Fruit fly (Drosophila melanogaster) whole organism, embryonic: ENCODE data around the gene CG9184.

Source experiments
- B-H2 ChIP-seq: fragments of 200-800 bp; sonication (Bioruptor generic); optimal IDR thresholded peaks from 2 replicates; lab custom pipeline; 2018; ENCODE audit warnings: missing biosample characterization, mild to moderate bottlenecking, missing genetic modification characterization
- CG10366 ChIP-seq: fragments of 200-800 bp; sonication (Bioruptor generic); IDR thresholded peaks from 2 replicates; pipeline ENCODE4 v1.3.6; 2022; ENCODE audit warnings: missing biosample characterization, missing genetic modification characterization
- CG11085 ChIP-seq: fragments of 200-800 bp; sonication (Bioruptor generic); IDR thresholded peaks from 2 replicates; pipeline ENCODE4 v1.3.6; 2022; ENCODE audit warnings: missing biosample characterization, missing genetic modification characterization
- CG11456 ChIP-seq: fragments of 200-800 bp; sonication (Bioruptor generic); IDR thresholded peaks from 3 replicates; pipeline ENCODE4 v1.3.6; 2022; ENCODE audit warnings: missing biosample characterization, missing genetic modification characterization
- CG17361 ChIP-seq: fragments of 200-800 bp; sonication (Bioruptor generic); IDR thresholded peaks from 3 replicates; pipeline ENCODE4 v1.3.6; 2022; ENCODE audit warnings: missing biosample characterization, missing genetic modification characterization
- CG17385 ChIP-seq: fragments of 200-800 bp; sonication (Bioruptor generic); optimal IDR thresholded peaks from 3 replicates; lab custom pipeline; 2018; ENCODE audit warnings: missing biosample characterization, mild to moderate bottlenecking, missing genetic modification characterization
- CG18262 ChIP-seq: fragments of 200-800 bp; optimal IDR thresholded peaks from 3 replicates; lab custom pipeline; 2019; ENCODE audit warnings: missing biosample characterization, mild to moderate bottlenecking, missing genetic modification characterization, moderate library complexity
- CG3065 ChIP-seq: fragments of 200-800 bp; sonication (Bioruptor generic); optimal IDR thresholded peaks from 2 replicates; lab custom pipeline; 2016; ENCODE audit warnings: missing biosample characterization, missing genetic modification characterization
- CG31224 ChIP-seq: fragments of 200-800 bp; sonication (Bioruptor generic); IDR thresholded peaks from 2 replicates; pipeline ENCODE4 v1.3.6; 2022; ENCODE audit warnings: missing biosample characterization, missing genetic modification characterization
- CG31388 ChIP-seq: fragments of 200-800 bp; sonication (Bioruptor generic); optimal IDR thresholded peaks from 2 replicates; lab custom pipeline; 2016; ENCODE audit warnings: missing biosample characterization, missing genetic modification characterization
- CG32767 ChIP-seq: fragments of 200-800 bp; sonication (Bioruptor generic); IDR thresholded peaks from 2 replicates; pipeline ENCODE4 v1.3.6; 2022; ENCODE audit warnings: missing biosample characterization, missing genetic modification characterization
- CG33557 ChIP-seq: fragments of 200-800 bp; sonication (Bioruptor generic); optimal IDR thresholded peaks from 2 replicates; lab custom pipeline; 2019; ENCODE audit warnings: missing biosample characterization, mild to moderate bottlenecking, missing genetic modification characterization, moderate library complexity
- CG34376 ChIP-seq: fragments of 200-800 bp; sonication (Bioruptor generic); optimal IDR thresholded peaks from 2 replicates; lab custom pipeline; 2018; ENCODE audit warnings: missing biosample characterization, mild to moderate bottlenecking, missing genetic modification characterization
- CG4282 ChIP-seq: fragments of 200-800 bp; sonication (Bioruptor generic); optimal IDR thresholded peaks from 2 replicates; lab custom pipeline; 2016; ENCODE audit warnings: missing biosample characterization, missing genetic modification characterization
- CG4360 ChIP-seq: fragments of 200-800 bp; sonication (Bioruptor generic); IDR thresholded peaks from 2 replicates; pipeline ENCODE4 v1.3.6; 2022; ENCODE audit warnings: missing biosample characterization, missing genetic modification characterization
- CG4854 ChIP-seq: fragments of 200-800 bp; sonication (Bioruptor generic); optimal IDR thresholded peaks from 2 replicates; lab custom pipeline; 2016; ENCODE audit warnings: missing biosample characterization, missing genetic modification characterization, inconsistent platforms
- CG6254 ChIP-seq: fragments of 200-800 bp; sonication (Bioruptor generic); optimal IDR thresholded peaks from 3 replicates; lab custom pipeline; 2017; ENCODE audit warnings: mild to moderate bottlenecking, missing biosample characterization, missing genetic modification reagents, missing genetic modification characterization
- CG7271 ChIP-seq: fragments of 200-800 bp; sonication (Bioruptor generic); optimal IDR thresholded peaks from 2 replicates; lab custom pipeline; 2018; ENCODE audit warnings: missing biosample characterization, mild to moderate bottlenecking, missing genetic modification characterization, moderate library complexity
- CG9609 ChIP-seq: fragments of 200-800 bp; sonication (Bioruptor generic); optimal IDR thresholded peaks from 3 replicates; lab custom pipeline; 2016; ENCODE audit warnings: missing biosample characterization, missing genetic modification characterization
- CG9932 ChIP-seq: fragments of 200-800 bp; sonication (Bioruptor generic); IDR thresholded peaks from 2 replicates; pipeline ENCODE4 v1.3.6; 2022; ENCODE audit warnings: missing biosample characterization, missing genetic modification characterization
- CHES-1-like ChIP-seq: fragments of 200-800 bp; sonication (Bioruptor generic); optimal IDR thresholded peaks from 2 replicates; lab custom pipeline; 2016; ENCODE audit warnings: missing biosample characterization, missing genetic modification characterization
- CTCF ChIP-seq: fragments of 200-800 bp; sonication (Bioruptor generic); optimal IDR thresholded peaks from 2 replicates; lab custom pipeline; 2017; ENCODE audit warnings: missing biosample characterization, mild to moderate bottlenecking, missing genetic modification characterization, moderate library complexity
- Dad ChIP-seq: fragments of 200-800 bp; sonication (Bioruptor generic); optimal IDR thresholded peaks from 3 replicates; lab custom pipeline; 2016; ENCODE audit warnings: missing biosample characterization, missing genetic modification characterization
- Dfd ChIP-seq, 2 experiments: fragments of >200 bp; optimal IDR thresholded peaks; 2 replicates each; lab custom pipeline; 2017; ENCODE audit warnings: missing biosample characterization in 2 of 2, missing genetic modification characterization in 2 of 2
- Dref ChIP-seq: fragments of 200-800 bp; sonication (Bioruptor generic); IDR thresholded peaks from 2 replicates; pipeline ENCODE4 v1.3.6; 2022; ENCODE audit warnings: missing biosample characterization, missing genetic modification characterization
- Eip74EF ChIP-seq, 2 experiments: fragments of 200-800 bp in 1 of 2; fragments of >200 bp in 1 of 2; sonication (Bioruptor generic) in 1 of 2; optimal IDR thresholded peaks; 2 replicates each; lab custom pipeline; 2017 to 2019; ENCODE audit warnings: missing biosample characterization in 2 of 2, missing genetic modification characterization in 2 of 2, mild to moderate bottlenecking in 1 of 2, moderate library complexity in 1 of 2
- Hr39 ChIP-seq: fragments of >200 bp; optimal IDR thresholded peaks from 2 replicates; lab custom pipeline; 2017
- Oli ChIP-seq: fragments of 200-800 bp; sonication (Bioruptor generic); optimal IDR thresholded peaks from 2 replicates; lab custom pipeline; 2018; ENCODE audit warnings: missing biosample characterization, mild to moderate bottlenecking, missing genetic modification characterization, moderate library complexity
- Optix ChIP-seq: fragments of 200-800 bp; sonication (Bioruptor generic); IDR thresholded peaks from 3 replicates; pipeline ENCODE4 v1.3.6; 2022; ENCODE audit warnings: missing biosample characterization, missing genetic modification characterization
- Ravus ChIP-seq: fragments of 200-800 bp; sonication (Bioruptor generic); IDR thresholded peaks from 2 replicates; pipeline ENCODE4 v1.3.6; 2022; ENCODE audit warnings: missing biosample characterization, missing genetic modification characterization
- Rfx ChIP-seq: fragments of 200-800 bp; sonication (Bioruptor generic); IDR thresholded peaks from 2 replicates; pipeline ENCODE4 v1.3.6; 2022; ENCODE audit warnings: missing biosample characterization, missing genetic modification characterization
- Sox100B ChIP-seq: fragments of 200-800 bp; sonication (Bioruptor generic); optimal IDR thresholded peaks from 3 replicates; lab custom pipeline; 2018; ENCODE audit warnings: missing biosample characterization, mild to moderate bottlenecking, missing genetic modification characterization
- Sry-β ChIP-seq: fragments of 200-800 bp; sonication (Bioruptor generic); optimal IDR thresholded peaks from 2 replicates; lab custom pipeline; 2018; ENCODE audit warnings: missing biosample characterization, mild to moderate bottlenecking, missing genetic modification characterization, moderate library complexity
- Vsx1 ChIP-seq: fragments of 200-800 bp; sonication (Bioruptor generic); optimal IDR thresholded peaks from 2 replicates; lab custom pipeline; 2017; ENCODE audit warnings: missing biosample characterization, mild to moderate bottlenecking, missing genetic modification characterization, missing genetic modification reagents
- cato ChIP-seq: fragments of 200-800 bp; sonication (Bioruptor generic); optimal IDR thresholded peaks from 2 replicates; lab custom pipeline; 2016; ENCODE audit warnings: missing biosample characterization, missing genetic modification characterization, borderline replicate concordance
- fd3F ChIP-seq: fragments of 200-800 bp; sonication (Bioruptor generic); optimal IDR thresholded peaks from 2 replicates; lab custom pipeline; 2018; ENCODE audit warnings: missing biosample characterization, mild to moderate bottlenecking, missing genetic modification characterization, moderate library complexity
- ftz-f1 ChIP-seq: fragments of 200-800 bp; sonication (Bioruptor generic); optimal IDR thresholded peaks from 2 replicates; lab custom pipeline; 2016; ENCODE audit warnings: missing biosample characterization, missing genetic modification characterization
- gsb-n ChIP-seq: fragments of 200-800 bp; sonication (Bioruptor generic); optimal IDR thresholded peaks from 3 replicates; lab custom pipeline; 2018; ENCODE audit warnings: missing biosample characterization, mild to moderate bottlenecking, missing genetic modification characterization
- kay ChIP-seq: fragments of 200-800 bp; sonication (Bioruptor generic); optimal IDR thresholded peaks from 2 replicates; lab custom pipeline; 2016; ENCODE audit warnings: missing biosample characterization, missing genetic modification characterization
- pnt ChIP-seq: fragments of 200-800 bp; sonication (Bioruptor generic); optimal IDR thresholded peaks from 3 replicates; lab custom pipeline; 2016; ENCODE audit warnings: missing biosample characterization, missing genetic modification characterization
- sens-2 ChIP-seq: fragments of 200-800 bp; sonication (Bioruptor generic); IDR thresholded peaks from 2 replicates; pipeline ENCODE4 v1.3.6; 2022; ENCODE audit warnings: missing biosample characterization, missing genetic modification characterization
- seq ChIP-seq: fragments of 200-800 bp; sonication (Bioruptor generic); IDR thresholded peaks from 2 replicates; pipeline ENCODE4 v1.3.6; 2022; ENCODE audit warnings: missing biosample characterization, missing genetic modification characterization
- tna ChIP-seq: fragments of 200-800 bp; sonication (Bioruptor generic); IDR thresholded peaks from 2 replicates; pipeline ENCODE4 v1.3.6; 2022; ENCODE audit warnings: missing biosample characterization, missing genetic modification characterization; ENCODE audit not compliant: partially characterized antibody
- vnd ChIP-seq: fragments of 200-800 bp; sonication (Bioruptor generic); IDR thresholded peaks from 3 replicates; pipeline ENCODE4 v1.3.6; 2022; ENCODE audit warnings: missing biosample characterization, missing genetic modification characterization; ENCODE audit not compliant: partially characterized antibody
- vvl ChIP-seq: fragments of 200-800 bp; sonication (Bioruptor generic); IDR thresholded peaks from 2 replicates; pipeline ENCODE4 v1.3.6; 2022; ENCODE audit warnings: missing biosample characterization, missing genetic modification characterization
- wdn ChIP-seq: fragments of 200-800 bp; sonication (Bioruptor generic); IDR thresholded peaks from 2 replicates; pipeline ENCODE4 v1.3.6; 2022; ENCODE audit warnings: missing biosample characterization, missing genetic modification characterization
- wek ChIP-seq: fragments of 200-800 bp; sonication (Bioruptor generic); optimal IDR thresholded peaks from 3 replicates; lab custom pipeline; 2018; ENCODE audit warnings: missing biosample characterization, mild to moderate bottlenecking, missing genetic modification characterization, moderate library complexity
- wor ChIP-seq: fragments of 200-800 bp; sonication (Bioruptor generic); IDR thresholded peaks from 2 replicates; pipeline ENCODE4 v1.3.6; 2022; ENCODE audit warnings: missing biosample characterization, missing genetic modification characterization
- yki ChIP-seq: fragments of >200 bp; optimal IDR thresholded peaks from 3 replicates; lab custom pipeline; 2018
- zf30C ChIP-seq: fragments of 200-800 bp; sonication (Bioruptor generic); optimal IDR thresholded peaks from 3 replicates; lab custom pipeline; 2018; ENCODE audit warnings: missing biosample characterization, mild to moderate bottlenecking, missing genetic modification characterization

Gene CG9184

dm6 chr3L:1349942-1350923 is 27.6 kb upstream of the CG9184 start (continued):
- peak; percentile 25 for TF ChIP-seq kay (GFP tag; lab: Kevin White, UChicago)
- peak; percentile 94 for TF ChIP-seq tna (GFP tag; lab: Robert Waterston, UW)
- TF ChIP-seq CG4854: peak; percentile 10
- TF ChIP-seq CG17385 (GFP tag; lab: Kevin White, UChicago): no peak
- TF ChIP-seq Sry-β (GFP tag; lab: Kevin White, UChicago): no peak
- no peak for TF ChIP-seq pnt (GFP tag; lab: Kevin White, UChicago)
- no peak for TF ChIP-seq CG34376 (GFP tag; lab: Kevin White, UChicago)
- peak; percentile 97 for TF ChIP-seq vnd
- peak; percentile 66; the same call in 1 of the 3 replicates for TF ChIP-seq CG11456 (GFP tag; lab: Robert Waterston, UW)
- no peak for TF ChIP-seq Dad (GFP tag; lab: Kevin White, UChicago)
- TF ChIP-seq CG4282 (GFP tag; lab: Kevin White, UChicago): no peak
- no peak for TF ChIP-seq Optix (GFP tag; lab: Robert Waterston, UW)
- peak; percentile 19 for TF ChIP-seq CG33557 (GFP tag; lab: Kevin White, UChicago)
- TF ChIP-seq gsb-n: peak; percentile 12
- no peak for TF ChIP-seq Hr39 (lab: Kevin White, UChicago)
- TF ChIP-seq CG10366 (GFP tag; lab: Robert Waterston, UW): no peak
- peak; percentile 4 for TF ChIP-seq cato (GFP tag; lab: Kevin White, UChicago)
- no peak for TF ChIP-seq Ravus (GFP tag; lab: Robert Waterston, UW)
- no peak for TF ChIP-seq seq (GFP tag; lab: Robert Waterston, UW)
- peak; percentile 80 for TF ChIP-seq CG4360
- no peak for TF ChIP-seq yki (lab: Kevin White, UChicago)
- TF ChIP-seq sens-2 (GFP tag; lab: Robert Waterston, UW): no peak
- no peak for TF ChIP-seq Eip74EF (GFP tag; optimal IDR thresholded peaks at IDR 0.05; lab: Kevin White, UChicago)
- no peak for TF ChIP-seq ftz-f1 (GFP tag; lab: Kevin White, UChicago)
- TF ChIP-seq Oli (tag; lab: Kevin White, UChicago): peak; percentile 0
- no peak for TF ChIP-seq wek (GFP tag; lab: Kevin White, UChicago)
- TF ChIP-seq CG9932 (GFP tag; lab: Robert Waterston, UW): peak; percentile 81
- no peak for TF ChIP-seq CG3065 (GFP tag; lab: Kevin White, UChicago)
- no peak for TF ChIP-seq wdn (GFP tag; lab: Robert Waterston, UW)
- no peak for TF ChIP-seq CTCF (GFP tag; lab: Kevin White, UChicago)
- no peak for TF ChIP-seq CG31388
- TF ChIP-seq CG11085 (GFP tag; lab: Robert Waterston, UW): no peak
- TF ChIP-seq Rfx (GFP tag; lab: Robert Waterston, UW): 0 out of 2 replicates have a peak, but pooled peaks have one; percentile 48
- TF ChIP-seq CG32767: no peak
- TF ChIP-seq zf30C (GFP tag; lab: Kevin White, UChicago): no peak
- no peak for TF ChIP-seq Sox100B (GFP tag; lab: Kevin White, UChicago)
- peak; percentile 32; the same call in 1 of the 2 replicates for TF ChIP-seq vvl (GFP tag; lab: Robert Waterston, UW)
- no peak for TF ChIP-seq CG7271 (tag; lab: Kevin White, UChicago)
- TF ChIP-seq fd3F (GFP tag; lab: Kevin White, UChicago): no peak
- TF ChIP-seq Vsx1: no peak
- TF ChIP-seq CG17361 (GFP tag; lab: Robert Waterston, UW): peak; percentile 68
- peak; percentile 52 for TF ChIP-seq CHES-1-like (GFP tag; lab: Kevin White, UChicago)
- TF ChIP-seq B-H2 (GFP tag; lab: Kevin White, UChicago): no peak
- TF ChIP-seq wor (GFP tag; lab: Robert Waterston, UW): no peak
- TF ChIP-seq CG18262: peak; percentile 50
- no peak for TF ChIP-seq CG6254 (GFP tag; lab: Kevin White, UChicago)
- TF ChIP-seq Dref (GFP tag; lab: Robert Waterston, UW): peak; percentile 88
- TF ChIP-seq Dfd (GFP tag; optimal IDR thresholded peaks at IDR 0.05; lab: Kevin White, UChicago): no peak
- TF ChIP-seq CG9609 (GFP tag; lab: Kevin White, UChicago): no peak
- TF ChIP-seq CG31224: peak; percentile 30; the same call in 1 of the 2 replicates
